Worm (Caenorhabditis elegans): ENCODE data around the gene str-248.
"Not testable (repeated sequence)": the region's sequence is repeated elsewhere in the genome, so short reads cannot be mapped to it uniquely, and the experiment has no call there.

str-248 gene

ce11 chrV:15602253-15602652 is 27.2 kb downstream of the str-248 start, which contains the start of gene fbxa-152:
fbxa-152 (minus strand) TSS chrV:15602353.
- no peak for TF ChIP-seq ref-2 (tag; optimal IDR thresholded peaks at IDR 0.05)
- TF ChIP-seq npax-4 (tag; optimal IDR thresholded peaks at IDR 0.05): no peak
- no peak for TF ChIP-seq sox-2 (GFP tag; IDR thresholded peaks at IDR 0.05)

- not testable (repeated sequence) for TF ChIP-seq K02D7.2 (tag; optimal IDR thresholded peaks at IDR 0.05); K09A11.1 (tag; optimal IDR thresholded peaks at IDR 0.05; ENCODE audit: insufficient read depth); elt-4 (tag; optimal IDR thresholded peaks at IDR 0.05)
Measured at ce11 chrV:15599762-15600161, 29.7 kb downstream of the str-248 start, which contains the start of gene B0391.14. B0391.14 (minus strand) TSS chrV:15599862.

DNA sequence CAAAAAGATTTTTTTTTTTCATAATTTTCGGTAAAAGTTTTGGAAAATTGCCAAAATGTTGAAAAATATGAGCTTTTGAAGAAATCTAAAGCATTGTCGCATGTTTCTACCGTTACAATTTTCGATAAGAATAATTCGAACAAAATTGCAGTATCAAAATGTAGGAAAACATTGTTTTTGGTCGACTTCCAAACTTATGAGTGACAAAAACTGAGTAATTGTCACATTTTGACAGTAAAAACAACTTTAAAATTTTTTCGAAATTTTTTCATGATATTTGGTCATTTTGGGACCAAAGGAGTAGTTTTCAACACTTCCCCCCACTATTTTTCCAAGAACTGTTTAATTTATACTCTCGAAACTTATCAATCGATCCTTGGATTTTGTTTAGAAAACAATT is 34.9 kb downstream of the str-248 start, which contains the start of gene fbxa-139:
fbxa-139 (minus strand) TSS at position 101 of the 400 bp plus-strand sequence.
- no peak for TF ChIP-seq C08G9.2 (tag; optimal IDR thresholded peaks at IDR 0.05)
- no peak for TF ChIP-seq K09A11.1 (tag; optimal IDR thresholded peaks at IDR 0.05; ENCODE audit: insufficient read depth)
- TF ChIP-seq pat-9 (tag; optimal IDR thresholded peaks at IDR 0.05): no peak
- TF ChIP-seq pax-1 (tag; optimal IDR thresholded peaks at IDR 0.05): no peak
- no peak for TF ChIP-seq sox-4 (tag; optimal IDR thresholded peaks at IDR 0.05)
- TF ChIP-seq sdc-2 (tag; optimal IDR thresholded peaks at IDR 0.05): no peak
- no peak for TF ChIP-seq Y22D7AL.16 (tag; optimal IDR thresholded peaks at IDR 0.05)
- no peak for TF ChIP-seq ceh-14 (tag; optimal IDR thresholded peaks at IDR 0.05)
- TF ChIP-seq syd-9 (tag; optimal IDR thresholded peaks at IDR 0.05): no peak
- no peak for TF ChIP-seq odd-2 (tag; optimal IDR thresholded peaks at IDR 0.05)
- no peak for TF ChIP-seq F13H6.1 (tag; optimal IDR thresholded peaks at IDR 0.05)
- TF ChIP-seq ceh-22 (tag; optimal IDR thresholded peaks at IDR 0.05): no peak
- no peak for TF ChIP-seq pha-4 (tag; optimal IDR thresholded peaks at IDR 0.05)
- TF ChIP-seq K02D7.2 (tag; optimal IDR thresholded peaks at IDR 0.05): no peak
- TF ChIP-seq pha-2 (tag; optimal IDR thresholded peaks at IDR 0.05): no peak

DNA sequence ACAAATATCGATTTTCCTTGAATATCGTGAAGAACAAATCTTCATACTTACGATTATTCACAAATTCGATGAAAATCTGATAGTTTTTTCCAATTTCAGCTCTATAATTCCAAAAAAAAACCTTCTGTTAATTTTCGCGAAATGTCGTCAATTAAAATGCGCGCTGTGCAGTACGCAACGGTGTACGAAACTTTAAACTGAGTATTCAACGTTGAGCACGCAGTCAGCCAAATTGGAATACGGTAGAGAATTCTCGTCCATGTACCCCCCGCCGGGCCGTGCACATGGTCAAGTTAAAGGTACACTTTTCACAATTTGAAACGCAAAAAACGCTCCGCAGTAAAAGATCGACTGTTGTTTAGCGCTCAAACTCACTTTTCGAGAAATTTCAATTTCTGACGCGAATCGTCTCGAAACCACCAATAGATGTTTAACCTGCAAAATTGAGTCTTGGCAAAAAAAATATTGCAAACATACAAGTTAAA is 39.2 kb downstream of the str-248 start, which contains the start of gene F28F8.7:
F28F8.7 (minus strand) TSS at position 435 of the 485 bp plus-strand sequence.
- TF ChIP-seq ref-2 (tag; optimal IDR thresholded peaks at IDR 0.05): peak; percentile 29

DNA sequence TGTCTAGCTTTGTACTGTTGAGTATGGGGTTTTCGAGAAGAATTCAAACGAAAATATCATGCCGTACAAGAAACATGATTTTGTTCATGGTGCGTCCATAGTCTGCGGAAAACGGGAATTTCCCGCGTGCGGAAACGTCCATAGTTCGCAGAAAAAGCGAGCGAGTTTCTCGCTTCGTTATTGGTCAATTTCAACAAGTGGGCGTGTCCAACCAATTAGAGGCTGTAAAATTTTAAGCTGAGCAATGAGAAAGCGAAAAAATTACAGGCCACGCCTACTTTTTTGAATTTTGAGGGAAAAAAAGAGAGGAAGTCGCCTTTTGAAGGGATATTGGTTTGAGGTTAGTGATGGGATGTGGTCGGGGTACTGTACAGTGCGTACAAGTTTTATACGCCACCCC is 48.0 kb downstream of the str-248 start:
- TF ChIP-seq nfya-1 (tag; optimal IDR thresholded peaks at IDR 0.05): peak; percentile 30

ce11 chrV:15578386-15578785 is 51.1 kb downstream of the str-248 start, which contains the start of gene F28F8.9:
F28F8.9 (minus strand) TSS chrV:15578673.
- no peak for TF ChIP-seq hlh-30 (tag; optimal IDR thresholded peaks at IDR 0.05; ENCODE audit: insufficient read depth)
- no peak for TF ChIP-seq hlh-6 (tag; optimal IDR thresholded peaks at IDR 0.05)
- TF ChIP-seq zip-5 (tag; optimal IDR thresholded peaks at IDR 0.05): no peak
- TF ChIP-seq elt-2 (tag; optimal IDR thresholded peaks at IDR 0.05): no peak
- TF ChIP-seq ttx-3 (tag; optimal IDR thresholded peaks at IDR 0.05): no peak
- no peak for TF ChIP-seq T23F11.4 (GFP tag; optimal IDR thresholded peaks at IDR 0.05)
- TF ChIP-seq hlh-15 (tag; optimal IDR thresholded peaks at IDR 0.05): no peak
- peak; percentile 31 for TF ChIP-seq nfya-1 (tag; optimal IDR thresholded peaks at IDR 0.05)
